Worm (Caenorhabditis elegans) whole organism, young adult: ENCODE measurements around the gene sri-47.

Experiments used
- B0035.1 ChIP-seq: sonication (generic microtip); optimal IDR thresholded peaks from 2 replicates; lab custom pipeline; 2016; ENCODE audit warnings: missing genetic modification characterization, mild to moderate bottlenecking, missing compliant biosample characterization, missing genotype, missing genetic modification reagents
- B0336.3 ChIP-seq: fragments of 200-800 bp; sonication (Bioruptor generic); IDR thresholded peaks from 2 replicates; pipeline ENCODE4 v1.3.6; 2022; ENCODE audit warnings: missing genetic modification characterization, missing compliant biosample characterization
- F49E8.2 ChIP-seq: sonication (generic microtip); optimal IDR thresholded peaks from 3 replicates; lab custom pipeline; 2017; ENCODE audit warnings: missing genetic modification characterization, mild to moderate bottlenecking, missing compliant biosample characterization, antibody characterized with exemption, moderate library complexity; ENCODE audit not compliant: insufficient read depth
- T26A5.8 ChIP-seq: sonication (generic microtip); optimal IDR thresholded peaks from 2 replicates; lab custom pipeline; 2016; ENCODE audit warnings: missing genetic modification characterization, missing compliant biosample characterization

DNA sequence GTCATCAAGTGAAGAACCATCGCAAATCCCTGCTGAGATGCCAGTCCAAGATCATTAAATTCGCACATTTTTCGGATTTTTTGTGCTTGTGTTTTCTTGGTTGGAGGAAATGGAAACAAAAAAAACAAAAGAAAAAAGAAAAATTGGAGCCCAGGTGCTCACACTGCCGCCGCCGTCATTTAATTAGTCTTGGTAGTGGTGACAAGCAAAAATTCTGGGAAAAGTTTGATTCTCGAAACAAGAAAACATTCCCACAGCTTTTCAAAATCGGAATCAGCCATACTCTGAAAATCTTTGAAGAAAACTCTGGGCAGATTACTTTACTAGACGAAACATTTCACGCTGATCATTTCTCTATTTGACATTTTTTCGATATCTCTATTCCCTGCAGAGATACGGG is 48.5 kb downstream of the sri-47 start, which contains the start of gene srh-128:
- TF ChIP-seq B0336.3 (GFP tag; lab: Robert Waterston, UW) = no peak
- no peak for TF ChIP-seq B0035.1 (tag; lab: Kevin White, UChicago)
- TF ChIP-seq F49E8.2 = no peak
- TF ChIP-seq T26A5.8 = no peak
